Worm (Caenorhabditis elegans) whole organism, L2 larva: ENCODE results near the gene ZK105.5.
"Not testable (repeated sequence)": the region's sequence is repeated elsewhere in the genome, so short reads cannot be mapped to it uniquely, and the experiment has no call there.

Experiments
- C34F6.9 ChIP-seq: fragments of 150-350 bp; optimal IDR thresholded peaks from 2 replicates; lab custom pipeline; 2014; ENCODE audit warnings: missing biosample characterization, missing genetic modification characterization
- F13H6.1 ChIP-seq: sonication (generic microtip); optimal IDR thresholded peaks from 2 replicates; lab custom pipeline; 2016; ENCODE audit warnings: missing genetic modification characterization, missing compliant biosample characterization
- Y55F3AM.14 ChIP-seq: fragments of 200-800 bp; sonication (Bioruptor generic); optimal IDR thresholded peaks from 2 replicates; lab custom pipeline; 2018; ENCODE audit warnings: mild to moderate bottlenecking, missing genetic modification characterization, missing compliant biosample characterization
- alr-1 ChIP-seq: fragments of 150-350 bp; optimal IDR thresholded peaks from 2 replicates; lab custom pipeline; 2014; ENCODE audit warnings: missing biosample characterization, missing genetic modification characterization
- aly-2 ChIP-seq: fragments of 150-350 bp; optimal IDR thresholded peaks from 2 replicates; lab custom pipeline; 2014; ENCODE audit warnings: missing biosample characterization, missing genetic modification characterization
- blmp-1 ChIP-seq: sonication (generic microtip); optimal IDR thresholded peaks from 2 replicates; lab custom pipeline; 2017; ENCODE audit warnings: missing genetic modification characterization, mild to moderate bottlenecking, missing compliant biosample characterization, antibody characterized with exemption, moderate library complexity; ENCODE audit not compliant: insufficient read depth
- ceh-16 ChIP-seq: fragments of 150-350 bp; optimal IDR thresholded peaks from 2 replicates; lab custom pipeline; 2014; ENCODE audit warnings: missing biosample characterization, missing genetic modification characterization
- ceh-82 ChIP-seq: fragments of 150-350 bp; optimal IDR thresholded peaks from 2 replicates; lab custom pipeline; 2014; ENCODE audit warnings: missing biosample characterization, missing genetic modification characterization
- crh-2 ChIP-seq: sonication (generic microtip); optimal IDR thresholded peaks from 2 replicates; lab custom pipeline; 2017; ENCODE audit warnings: missing biosample characterization, missing genetic modification characterization
- dmd-4 ChIP-seq: sonication (generic microtip); optimal IDR thresholded peaks from 2 replicates; lab custom pipeline; 2017; ENCODE audit warnings: missing biosample characterization, missing genetic modification characterization
- egl-27 ChIP-seq: sonication (generic microtip); optimal IDR thresholded peaks from 3 replicates; lab custom pipeline; 2017; ENCODE audit warnings: missing biosample characterization, missing genetic modification reagents, missing genetic modification characterization
- elt-3 ChIP-seq: sonication (generic microtip); optimal IDR thresholded peaks from 2 replicates; lab custom pipeline; 2017; ENCODE audit warnings: missing biosample characterization, missing genetic modification characterization
- fos-1 ChIP-seq: fragments of 150-350 bp; optimal IDR thresholded peaks from 2 replicates; lab custom pipeline; 2014; ENCODE audit warnings: missing biosample characterization, missing genetic modification characterization
- lin-13 ChIP-seq: fragments of 150-350 bp; optimal IDR thresholded peaks from 2 replicates; lab custom pipeline; 2014; ENCODE audit warnings: missing biosample characterization, missing genetic modification reagents, missing genetic modification characterization
- lin-39 ChIP-seq: fragments of 150-350 bp; optimal IDR thresholded peaks from 2 replicates; lab custom pipeline; 2014; ENCODE audit warnings: missing biosample characterization, missing genetic modification reagents, missing genetic modification characterization
- lsy-2 ChIP-seq, 2 experiments: fragments of 150-350 bp in 1 of 2; sonication (generic microtip) in 1 of 2; optimal IDR thresholded peaks; 2 replicates each; lab custom pipeline; 2014 to 2017; ENCODE audit warnings: missing biosample characterization in 2 of 2, missing genetic modification characterization in 2 of 2
- mab-5 ChIP-seq: fragments of 150-350 bp; optimal IDR thresholded peaks from 2 replicates; lab custom pipeline; 2014; ENCODE audit warnings: missing biosample characterization, missing genetic modification characterization
- mbf-1 ChIP-seq: sonication (generic microtip); optimal IDR thresholded peaks from 2 replicates; lab custom pipeline; 2017; ENCODE audit warnings: missing biosample characterization, missing genetic modification characterization
- mdl-1 ChIP-seq, 2 experiments: fragments of 150-350 bp in 1 of 2; sonication (generic microtip) in 1 of 2; optimal IDR thresholded peaks; 2 replicates each; lab custom pipeline; 2017; ENCODE audit warnings: missing biosample characterization in 2 of 2, missing genetic modification characterization in 2 of 2
- nhr-10 ChIP-seq: sonication (generic microtip); optimal IDR thresholded peaks from 2 replicates; lab custom pipeline; 2017; ENCODE audit warnings: missing biosample characterization, missing genetic modification characterization
- nhr-129 ChIP-seq: fragments of 150-350 bp; optimal IDR thresholded peaks from 2 replicates; lab custom pipeline; 2014; ENCODE audit warnings: missing biosample characterization, missing genetic modification characterization
- nhr-23 ChIP-seq: fragments of 150-350 bp; optimal IDR thresholded peaks from 2 replicates; lab custom pipeline; 2014; ENCODE audit warnings: missing biosample characterization, missing genetic modification reagents, missing genetic modification characterization
- nhr-237 ChIP-seq: fragments of 150-350 bp; optimal IDR thresholded peaks from 2 replicates; lab custom pipeline; 2014; ENCODE audit warnings: missing biosample characterization, missing genetic modification characterization
- nhr-25 ChIP-seq: fragments of 150-350 bp; sonication (generic microtip); optimal IDR thresholded peaks from 3 replicates; lab custom pipeline; 2014; ENCODE audit warnings: missing biosample characterization, missing genetic modification characterization
- nhr-77 ChIP-seq: fragments of 150-350 bp; optimal IDR thresholded peaks from 2 replicates; lab custom pipeline; 2014; ENCODE audit warnings: missing biosample characterization, missing genetic modification characterization
- peb-1 ChIP-seq: fragments of 150-350 bp; optimal IDR thresholded peaks from 2 replicates; lab custom pipeline; 2014; ENCODE audit warnings: missing biosample characterization, missing genetic modification characterization
- skn-1 ChIP-seq: sonication (generic microtip); optimal IDR thresholded peaks from 2 replicates; lab custom pipeline; 2017; ENCODE audit warnings: missing biosample characterization, missing genetic modification characterization
- sma-3 ChIP-seq: sonication (generic microtip); optimal IDR thresholded peaks from 2 replicates; lab custom pipeline; 2016; ENCODE audit warnings: missing genetic modification reagents, missing genetic modification characterization, missing compliant biosample characterization
- sma-9 ChIP-seq, 2 experiments: fragments of 150-350 bp in 1 of 2; sonication (generic microtip) in 1 of 2; optimal IDR thresholded peaks; 2 replicates each; lab custom pipeline; 2014 to 2016; ENCODE audit warnings: missing genetic modification characterization in 2 of 2, mild to moderate bottlenecking in 1 of 2, missing biosample characterization in 1 of 2, missing compliant biosample characterization in 1 of 2, missing genetic modification reagents in 1 of 2, moderate library complexity in 1 of 2
- snpc-4 ChIP-seq: fragments of 150-350 bp; optimal IDR thresholded peaks from 2 replicates; lab custom pipeline; 2014; ENCODE audit warnings: missing biosample characterization, missing genetic modification characterization
- unc-39 ChIP-seq: fragments of 150-350 bp; optimal IDR thresholded peaks from 2 replicates; lab custom pipeline; 2014; ENCODE audit warnings: missing biosample characterization, missing genetic modification characterization
- unc-62 ChIP-seq: fragments of 150-350 bp; optimal IDR thresholded peaks from 2 replicates; lab custom pipeline; 2014; ENCODE audit warnings: missing biosample characterization, missing genetic modification reagents, missing genetic modification characterization
- zag-1 ChIP-seq: fragments of 150-350 bp; optimal IDR thresholded peaks from 2 replicates; lab custom pipeline; 2014; ENCODE audit warnings: missing biosample characterization, missing genetic modification characterization
- ztf-1 ChIP-seq: fragments of 200-800 bp; sonication (Bioruptor generic); conservative IDR thresholded peaks from 2 replicates; pipeline ENCODE4 v1.3.6; 2022; ENCODE audit warnings: missing genetic modification characterization, missing compliant biosample characterization

ZK105.5 gene

DNA sequence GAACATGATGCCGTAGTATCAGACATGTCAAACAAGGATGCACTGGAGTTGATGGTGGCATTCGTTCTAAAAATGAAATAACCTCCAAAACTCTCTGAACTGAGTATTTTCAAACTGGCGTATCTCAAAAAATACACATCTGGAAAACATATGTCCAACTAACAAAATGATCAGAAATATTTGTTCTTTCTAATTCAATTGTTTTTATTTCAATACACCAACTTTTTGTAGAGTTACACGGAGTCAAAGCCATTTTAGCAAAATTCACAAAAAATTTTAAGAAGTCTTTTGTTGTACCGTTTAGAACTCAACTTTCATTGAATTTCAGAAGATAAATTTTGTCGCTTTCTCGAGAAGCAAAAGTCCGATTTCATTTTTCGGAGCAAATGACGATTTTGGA is 14.0 kb downstream of the ZK105.5 start, which contains the start of gene srsx-40:
Gene srsx-40, minus strand, starts transcription at position 101 of the 400 bp plus-strand sequence.
- TF ChIP-seq sma-9 (GFP tag; optimal IDR thresholded peaks at IDR 0.05; lab: Kevin White, UChicago); sma-9 (tag; optimal IDR thresholded peaks at IDR 0.05; lab: Kevin White, UChicago); ceh-16 (tag; lab: Kevin White, UChicago); lin-39 (tag; lab: Kevin White, UChicago): not testable (repeated sequence)
- TF ChIP-seq, all 48 proteins: peak for 0; not testable (repeated sequence) for 48

DNA sequence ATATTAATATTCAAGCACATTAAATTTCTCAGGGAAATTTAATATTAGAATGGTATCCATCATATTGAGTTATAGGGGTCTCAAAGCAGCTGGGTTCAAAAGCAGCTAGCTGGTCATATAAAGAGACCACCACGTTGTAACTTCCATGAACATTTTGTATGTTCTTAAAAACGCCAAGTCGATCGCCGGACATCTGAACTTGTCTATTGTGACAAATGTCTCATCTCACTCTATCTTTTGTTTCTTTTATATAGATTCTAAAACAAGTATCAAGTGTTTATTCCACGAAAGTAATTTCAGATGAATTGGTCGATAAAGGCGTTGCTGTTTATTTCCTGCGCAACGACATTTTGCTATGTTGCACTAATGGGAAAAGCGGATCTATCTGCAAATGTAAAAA is 20.7 kb downstream of the ZK105.5 start, which contains the start of gene ZK105.3:
Gene ZK105.3, plus strand, starts transcription at position 301 of the 400 bp plus-strand sequence.
- TF ChIP-seq nhr-237, result no peak
- no peak for TF ChIP-seq mbf-1 (tag; lab: Kevin White, UChicago)
- no peak for TF ChIP-seq nhr-23 (tag; lab: Kevin White, UChicago)
- TF ChIP-seq mdl-1 (tag; optimal IDR thresholded peaks at IDR 0.05; lab: Kevin White, UChicago), result no peak
- no peak for TF ChIP-seq crh-2 (tag; lab: Kevin White, UChicago)
- no peak for TF ChIP-seq egl-27
- no peak for TF ChIP-seq blmp-1 (tag; lab: Kevin White, UChicago)
- no peak for TF ChIP-seq ztf-1 (GFP tag; lab: Robert Waterston, UW)
- TF ChIP-seq nhr-129 (tag; lab: Kevin White, UChicago), result no peak
- no peak for TF ChIP-seq ceh-16 (tag; lab: Kevin White, UChicago)
- no peak for TF ChIP-seq sma-3 (GFP tag; lab: Kevin White, UChicago)
- TF ChIP-seq nhr-25, result no peak
- TF ChIP-seq F13H6.1 (tag; lab: Kevin White, UChicago), result no peak

DNA sequence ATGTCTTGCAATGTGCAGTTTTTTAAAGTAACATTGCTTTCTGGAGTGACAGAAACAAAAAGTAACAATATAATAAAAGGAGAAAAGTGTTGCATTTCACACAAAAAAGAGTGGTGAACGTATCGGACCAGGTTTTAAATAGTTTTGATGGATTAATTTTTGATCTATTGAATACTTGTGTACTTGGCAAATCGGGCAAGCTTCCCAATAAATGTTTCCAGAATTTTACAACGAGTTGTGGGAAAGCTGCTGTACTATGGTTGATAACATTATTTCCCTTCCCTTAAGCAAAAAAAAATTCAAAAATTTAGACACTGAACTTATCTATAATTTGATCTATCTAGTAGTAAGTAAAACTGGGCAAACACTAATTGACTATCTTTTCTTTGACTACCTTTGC is 24.1 kb downstream of the ZK105.5 start, which contains the start of gene C12D5.10:
Gene C12D5.10, minus strand, starts transcription at position 101 of the 400 bp plus-strand sequence.
- TF ChIP-seq egl-27 (no peak), alr-1 (tag; lab: Kevin White, UChicago) (no peak), C34F6.9 (tag; lab: Kevin White, UChicago) (no peak), lin-39 (tag; lab: Kevin White, UChicago) (no peak), Y55F3AM.14 (GFP tag; lab: Kevin White, UChicago) (no peak), ceh-82 (tag; lab: Kevin White, UChicago) (no peak), mab-5 (tag; lab: Kevin White, UChicago) (no peak), nhr-129 (tag; lab: Kevin White, UChicago) (no peak), nhr-77 (tag; lab: Kevin White, UChicago) (no peak), nhr-10 (tag; lab: Kevin White, UChicago) (no peak), peb-1 (tag; lab: Kevin White, UChicago) (no peak), nhr-237 (no peak), unc-39 (tag; lab: Kevin White, UChicago) (no peak), dmd-4 (no peak), mbf-1 (tag; lab: Kevin White, UChicago) (no peak), lsy-2 (tag; optimal IDR thresholded peaks at IDR 0.05; lab: Kevin White, UChicago) (no peak), zag-1 (tag; lab: Kevin White, UChicago) (no peak), unc-62 (no peak), nhr-25 (no peak), elt-3 (tag; lab: Kevin White, UChicago) (no peak)

DNA sequence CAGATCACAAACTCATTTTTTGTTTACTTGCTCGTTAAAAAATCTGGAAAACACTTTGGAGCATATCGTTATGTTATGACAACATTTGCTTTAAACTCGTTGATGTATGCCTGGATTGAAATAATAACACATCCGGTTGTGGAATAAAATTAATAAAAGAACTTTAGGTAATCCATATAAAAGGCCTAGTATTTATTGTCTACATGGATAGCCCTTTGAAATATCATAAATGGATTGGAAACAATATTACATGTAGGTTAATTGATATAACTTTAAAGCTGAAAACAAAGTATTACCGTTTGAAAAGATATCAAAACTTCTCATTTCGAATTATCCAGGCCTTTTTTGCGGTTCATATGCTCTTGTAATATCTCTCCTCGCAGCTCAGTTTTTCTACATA is 26.9 kb downstream of the ZK105.5 start:
- no peak for TF ChIP-seq snpc-4 (tag; lab: Kevin White, UChicago)
- TF ChIP-seq nhr-77 (tag; lab: Kevin White, UChicago), result no peak
- no peak for TF ChIP-seq unc-39 (tag; lab: Kevin White, UChicago)
- no peak for TF ChIP-seq nhr-25
- TF ChIP-seq lin-13 (GFP tag; lab: Kevin White, UChicago), result no peak
- TF ChIP-seq skn-1 (tag; lab: Kevin White, UChicago), result no peak
- TF ChIP-seq aly-2, result no peak
- no peak for TF ChIP-seq unc-62
- TF ChIP-seq Y55F3AM.14 (GFP tag; lab: Kevin White, UChicago), result no peak
- no peak for TF ChIP-seq blmp-1 (tag; lab: Kevin White, UChicago)
- no peak for TF ChIP-seq egl-27
- TF ChIP-seq lin-39 (tag; lab: Kevin White, UChicago), result no peak
- no peak for TF ChIP-seq ceh-16 (tag; lab: Kevin White, UChicago)

DNA sequence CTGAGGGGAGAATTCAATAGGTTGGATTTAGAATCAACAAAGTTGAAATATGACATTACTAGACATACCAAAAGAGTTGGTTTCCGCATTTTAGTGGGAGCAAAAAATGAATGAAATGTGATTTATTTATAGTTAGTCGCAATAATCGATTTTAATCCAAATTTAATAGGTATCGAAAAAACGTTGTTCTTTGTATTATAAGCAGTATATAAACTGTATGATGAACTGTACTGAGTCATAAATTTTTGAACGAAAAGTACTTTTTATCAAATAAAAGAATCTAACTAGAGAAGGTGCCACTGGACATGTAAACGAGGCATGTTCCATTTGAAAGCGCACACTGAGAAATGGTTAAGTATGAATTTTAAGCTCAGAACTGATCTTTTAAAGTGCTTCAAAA is 27.6 kb downstream of the ZK105.5 start, which contains the start of gene C12D5.9:
Gene C12D5.9, minus strand, starts transcription at position 101 of the 400 bp plus-strand sequence.
- TF ChIP-seq mbf-1 (tag; lab: Kevin White, UChicago) (no peak), peb-1 (tag; lab: Kevin White, UChicago) (no peak), fos-1 (no peak), nhr-23 (tag; lab: Kevin White, UChicago) (no peak), zag-1 (tag; lab: Kevin White, UChicago) (no peak)
